Fruit fly (Drosophila melanogaster): ENCODE measurements around the gene alpha-Man-IIa.

dm6 chr3R:9399074-9399473, 13.3 kb upstream of the alpha-Man-IIa start:
- TF ChIP-seq ovo (GFP tag; optimal IDR thresholded peaks at IDR 0.05) (no peak), CG12768 (GFP tag; optimal IDR thresholded peaks at IDR 0.05) (no peak), CG7101 (tag; optimal IDR thresholded peaks at IDR 0.05) (no peak), Hr96 (GFP tag; optimal IDR thresholded peaks at IDR 0.05) (no peak), CG11617 (GFP tag; optimal IDR thresholded peaks at IDR 0.05) (no peak), CG33017 (tag; optimal IDR thresholded peaks at IDR 0.05) (no peak), bab1 (GFP tag; optimal IDR thresholded peaks at IDR 0.05) (no peak), Crg-1 (GFP tag; optimal IDR thresholded peaks at IDR 0.05) (no peak), CG7045 (GFP tag; optimal IDR thresholded peaks at IDR 0.05) (no peak), cnc (optimal IDR thresholded peaks at IDR 0.05) (no peak), kay (GFP tag; ENCODE audit: borderline replicate concordance) (no peak), toe (GFP tag; optimal IDR thresholded peaks at IDR 0.05) (no peak), CG5204 (GFP tag; optimal IDR thresholded peaks at IDR 0.05) (no peak)
